Fruit fly (Drosophila melanogaster) whole organism, adult: Measurements from ENCODE around the gene CycK.

Experiments used
- CG11617 ChIP-seq: fragments of 200-800 bp; sonication (Bioruptor generic); optimal IDR thresholded peaks from 2 replicates; lab custom pipeline; 2017; ENCODE audit warnings: mild to moderate bottlenecking, missing biosample characterization, missing genetic modification reagents, missing genetic modification characterization
- CG12768 ChIP-seq: fragments of 200-800 bp; sonication (Bioruptor generic); optimal IDR thresholded peaks from 2 replicates; lab custom pipeline; 2017; ENCODE audit warnings: missing biosample characterization, missing genetic modification characterization, mild to moderate bottlenecking, moderate library complexity, missing genetic modification reagents
- CG14711 ChIP-seq: fragments of 200-800 bp; sonication (Bioruptor generic); optimal IDR thresholded peaks from 2 replicates; lab custom pipeline; 2018; ENCODE audit warnings: missing biosample characterization, mild to moderate bottlenecking, missing genetic modification characterization, moderate library complexity
- CG1620 ChIP-seq: fragments of 200-800 bp; sonication (Bioruptor generic); optimal IDR thresholded peaks from 2 replicates; lab custom pipeline; 2016; ENCODE audit warnings: missing biosample characterization, missing genetic modification characterization
- CG33017 ChIP-seq: fragments of 200-800 bp; sonication (Bioruptor generic); optimal IDR thresholded peaks from 2 replicates; lab custom pipeline; 2018; ENCODE audit warnings: missing biosample characterization, mild to moderate bottlenecking, missing genetic modification characterization, moderate library complexity
- CG5204 ChIP-seq: fragments of 200-800 bp; sonication (Bioruptor generic); optimal IDR thresholded peaks from 2 replicates; lab custom pipeline; 2016; ENCODE audit warnings: missing biosample characterization, missing genetic modification characterization
- CG7045 ChIP-seq: fragments of 200-800 bp; sonication (Bioruptor generic); optimal IDR thresholded peaks from 2 replicates; lab custom pipeline; 2017; ENCODE audit warnings: missing biosample characterization, mild to moderate bottlenecking, missing genetic modification characterization
- CG7101 ChIP-seq: fragments of 200-800 bp; sonication (Bioruptor generic); optimal IDR thresholded peaks from 2 replicates; lab custom pipeline; 2018; ENCODE audit warnings: missing biosample characterization, mild to moderate bottlenecking, missing genetic modification characterization, moderate library complexity
- Clk ChIP-seq: fragments of 200-800 bp; sonication (Bioruptor generic); optimal IDR thresholded peaks from 2 replicates; lab custom pipeline; 2017; ENCODE audit warnings: missing biosample characterization, missing genetic modification characterization
- Crg-1 ChIP-seq: fragments of 200-800 bp; sonication (Bioruptor generic); optimal IDR thresholded peaks from 2 replicates; lab custom pipeline; 2016; ENCODE audit warnings: missing biosample characterization, missing genetic modification characterization
- Hr96 ChIP-seq: fragments of 200-800 bp; sonication (Bioruptor generic); optimal IDR thresholded peaks from 2 replicates; lab custom pipeline; 2016; ENCODE audit warnings: missing biosample characterization, missing genetic modification characterization
- Mnt ChIP-seq: fragments of 200-800 bp; sonication (Bioruptor generic); optimal IDR thresholded peaks from 2 replicates; lab custom pipeline; 2016; ENCODE audit warnings: missing biosample characterization, mild to moderate bottlenecking, missing genetic modification characterization
- bab1 ChIP-seq: fragments of 200-800 bp; sonication (Bioruptor generic); optimal IDR thresholded peaks from 3 replicates; lab custom pipeline; 2019; ENCODE audit warnings: missing biosample characterization, mild to moderate bottlenecking, missing genetic modification characterization, moderate library complexity
- cic ChIP-seq: fragments of 200-800 bp; sonication (Bioruptor generic); optimal IDR thresholded peaks from 2 replicates; lab custom pipeline; 2017; ENCODE audit warnings: missing biosample characterization, mild to moderate bottlenecking, missing genetic modification characterization, moderate library complexity
- cnc ChIP-seq, 2 experiments: fragments of >200 bp; optimal IDR thresholded peaks; 2 replicates each; lab custom pipeline; 2017
- kay ChIP-seq: fragments of 200-800 bp; sonication (Bioruptor generic); peaks from one replicate; lab custom pipeline; 2016; ENCODE audit warnings: missing biosample characterization, missing genetic modification characterization, borderline replicate concordance
- ovo ChIP-seq: fragments of 200-800 bp; sonication (Bioruptor generic); optimal IDR thresholded peaks from 2 replicates; lab custom pipeline; 2016; ENCODE audit warnings: missing biosample characterization, missing genetic modification characterization
- pad ChIP-seq: fragments of 200-800 bp; sonication (Bioruptor generic); optimal IDR thresholded peaks from 3 replicates; lab custom pipeline; 2017; ENCODE audit warnings: missing biosample characterization, missing genetic modification characterization, mild to moderate bottlenecking, moderate library complexity, missing genetic modification reagents
- tj ChIP-seq: fragments of 200-800 bp; sonication (Bioruptor generic); optimal IDR thresholded peaks from 3 replicates; lab custom pipeline; 2017; ENCODE audit warnings: missing biosample characterization, mild to moderate bottlenecking, missing genetic modification characterization, moderate library complexity
- toe ChIP-seq: fragments of 200-800 bp; sonication (Bioruptor generic); optimal IDR thresholded peaks from 2 replicates; lab custom pipeline; 2016; ENCODE audit warnings: missing biosample characterization, missing genetic modification characterization

The CycK gene

dm6 chr2L:22121651-22122165, 8.2 kb downstream of the CycK start:
- TF ChIP-seq CG7045 (GFP tag; lab: Kevin White, UChicago) (no peak), CG1620 (GFP tag; lab: Kevin White, UChicago) (peak; percentile 28), ovo (GFP tag; lab: Kevin White, UChicago) (peak; percentile 67), CG5204 (GFP tag; lab: Kevin White, UChicago) (no peak), Hr96 (GFP tag; lab: Kevin White, UChicago) (peak; percentile 3), CG33017 (tag; lab: Kevin White, UChicago) (no peak)

dm6 chr2L:22120871-22121388, 9.0 kb downstream of the CycK start, which contains the start of gene CG3651:
Gene CG3651, plus strand, starts transcription at chr2L:22121338.
- TF ChIP-seq Clk (GFP tag; lab: Kevin White, UChicago) (no peak), CG5204 (GFP tag; lab: Kevin White, UChicago) (no peak)

- no peak for TF ChIP-seq cnc (optimal IDR thresholded peaks at IDR 0.05; lab: Kevin White, UChicago)
- TF ChIP-seq Mnt (GFP tag; lab: Kevin White, UChicago) = no peak
- no peak for TF ChIP-seq toe (GFP tag; lab: Kevin White, UChicago)
- TF ChIP-seq Clk (GFP tag; lab: Kevin White, UChicago) = no peak
- no peak for TF ChIP-seq CG33017 (tag; lab: Kevin White, UChicago)
- TF ChIP-seq CG1620 (GFP tag; lab: Kevin White, UChicago) = no peak
- no peak for TF ChIP-seq pad (GFP tag; lab: Kevin White, UChicago)
- TF ChIP-seq Crg-1 (GFP tag; lab: Kevin White, UChicago) = no peak
- TF ChIP-seq CG5204 (GFP tag; lab: Kevin White, UChicago) = peak; percentile 20
- TF ChIP-seq CG12768 (GFP tag; lab: Kevin White, UChicago) = no peak
- peak; percentile 43 for TF ChIP-seq CG7045 (GFP tag; lab: Kevin White, UChicago)
- no peak for TF ChIP-seq cic (GFP tag; lab: Kevin White, UChicago)
- TF ChIP-seq bab1 (GFP tag; lab: Kevin White, UChicago) = no peak
- TF ChIP-seq tj (GFP tag; lab: Kevin White, UChicago) = no peak
- peak; percentile 59 for TF ChIP-seq kay (GFP tag; lab: Kevin White, UChicago)
- no peak for TF ChIP-seq ovo (GFP tag; lab: Kevin White, UChicago)
- no peak for TF ChIP-seq CG14711 (tag; lab: Kevin White, UChicago)
- no peak for TF ChIP-seq Hr96 (GFP tag; lab: Kevin White, UChicago)
These were observed 21.3 kb downstream of the CycK start, which contains the start of gene CG6675 for dm6 chr2L:22108664-22109063. Gene CG6675, plus strand, starts transcription at chr2L:22108964.

- TF ChIP-seq Hr96 (GFP tag; lab: Kevin White, UChicago) (no peak), CG11617 (GFP tag; lab: Kevin White, UChicago) (no peak), Clk (GFP tag; lab: Kevin White, UChicago) (no peak), pad (GFP tag; lab: Kevin White, UChicago) (no peak), Mnt (GFP tag; lab: Kevin White, UChicago) (no peak), kay (GFP tag; lab: Kevin White, UChicago) (no peak), CG7045 (GFP tag; lab: Kevin White, UChicago) (no peak), bab1 (GFP tag; lab: Kevin White, UChicago) (no peak), ovo (GFP tag; lab: Kevin White, UChicago) (no peak), Crg-1 (GFP tag; lab: Kevin White, UChicago) (no peak), toe (GFP tag; lab: Kevin White, UChicago) (no peak)
These were observed 22.7 kb downstream of the CycK start, which contains the start of gene CG10834 for dm6 chr2L:22107204-22107603. Gene CG10834, minus strand, starts transcription at chr2L:22107304.

DNA sequence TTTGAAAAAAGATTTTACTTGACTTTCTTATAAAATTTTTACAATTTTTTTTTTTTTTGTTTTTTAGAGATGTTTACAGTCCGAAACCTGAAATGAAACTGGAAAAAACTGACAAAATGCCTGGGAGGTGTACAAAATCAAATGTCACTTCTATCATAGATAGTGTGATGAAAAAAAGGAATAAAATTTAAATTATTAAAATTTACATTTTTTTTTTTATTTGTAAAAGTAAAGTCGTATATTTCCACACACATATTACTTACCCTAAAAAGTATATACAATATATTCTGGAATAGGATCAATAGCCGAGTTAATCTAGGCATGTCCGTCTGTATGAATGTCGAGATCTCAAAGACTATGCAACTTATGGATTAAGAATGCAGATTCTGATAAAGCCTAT, 24.5 kb downstream of the CycK start, which contains the start of gene CG15219:
TSS of gene CG15219 (minus strand) at position 101 of the 400 bp plus-strand sequence.
- TF ChIP-seq Crg-1 (GFP tag; lab: Kevin White, UChicago) (no peak), CG1620 (GFP tag; lab: Kevin White, UChicago) (no peak), tj (GFP tag; lab: Kevin White, UChicago) (no peak), toe (GFP tag; lab: Kevin White, UChicago) (no peak), kay (GFP tag; lab: Kevin White, UChicago) (no peak), CG14711 (tag; lab: Kevin White, UChicago) (no peak), ovo (GFP tag; lab: Kevin White, UChicago) (no peak), cnc (optimal IDR thresholded peaks at IDR 0.05; lab: Kevin White, UChicago) (no peak), CG7101 (no peak), cic (GFP tag; lab: Kevin White, UChicago) (no peak), CG7045 (GFP tag; lab: Kevin White, UChicago) (no peak), bab1 (GFP tag; lab: Kevin White, UChicago) (no peak), Hr96 (GFP tag; lab: Kevin White, UChicago) (no peak), CG33017 (tag; lab: Kevin White, UChicago) (no peak), Mnt (GFP tag; lab: Kevin White, UChicago) (no peak), CG12768 (GFP tag; lab: Kevin White, UChicago) (no peak), Clk (GFP tag; lab: Kevin White, UChicago) (no peak), CG11617 (GFP tag; lab: Kevin White, UChicago) (no peak), CG5204 (GFP tag; lab: Kevin White, UChicago) (no peak)

DNA sequence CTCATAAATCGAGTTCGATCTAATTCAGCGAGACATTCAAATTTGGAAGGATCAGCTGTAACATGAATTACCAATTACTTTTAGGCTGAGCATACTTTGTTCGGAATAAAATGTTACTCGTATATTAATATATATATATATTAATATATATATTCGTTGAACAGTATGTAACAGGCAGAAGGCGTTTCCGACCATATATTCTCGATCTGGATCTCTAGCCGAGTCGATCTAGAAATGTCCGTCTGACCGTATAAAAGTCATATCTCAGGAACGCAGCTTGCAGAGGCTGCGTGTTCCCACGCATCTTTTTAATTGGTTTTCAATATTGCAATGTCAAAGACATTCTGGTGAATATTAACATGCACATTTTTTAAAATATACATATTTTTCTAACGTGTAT, 25.6 kb downstream of the CycK start, which contains the start of gene tplus3b:
TSS of gene tplus3b (minus strand) at position 101 of the 400 bp plus-strand sequence.
- no peak for TF ChIP-seq cnc (optimal IDR thresholded peaks at IDR 0.05; lab: Kevin White, UChicago)
- TF ChIP-seq toe (GFP tag; lab: Kevin White, UChicago) = no peak
- TF ChIP-seq kay (GFP tag; lab: Kevin White, UChicago) = no peak
- TF ChIP-seq CG33017 (tag; lab: Kevin White, UChicago) = no peak
- TF ChIP-seq Mnt (GFP tag; lab: Kevin White, UChicago) = no peak
- no peak for TF ChIP-seq Hr96 (GFP tag; lab: Kevin White, UChicago)
- no peak for TF ChIP-seq bab1 (GFP tag; lab: Kevin White, UChicago)
- TF ChIP-seq Crg-1 (GFP tag; lab: Kevin White, UChicago) = no peak
- no peak for TF ChIP-seq ovo (GFP tag; lab: Kevin White, UChicago)
- no peak for TF ChIP-seq Clk (GFP tag; lab: Kevin White, UChicago)
